Worm (Caenorhabditis elegans): ENCODE results near the gene B0252.3.

The B0252.3 gene

ce11 chrII:6913309-6913708, 5.8 kb upstream of the B0252.3 start, which contains the start of gene cyn-10 (continued):
- TF ChIP-seq grh-1 (GFP tag; IDR thresholded peaks at IDR 0.05) (peak; percentile 84), lin-13 (GFP tag; optimal IDR thresholded peaks at IDR 0.05) (peak; percentile 31), skn-1 (tag; optimal IDR thresholded peaks at IDR 0.05) (peak; percentile 58), hpl-2 (GFP tag; optimal IDR thresholded peaks at IDR 0.05) (no peak), hlh-4 (tag; optimal IDR thresholded peaks at IDR 0.05) (peak; percentile 91), ceh-82 (tag; optimal IDR thresholded peaks at IDR 0.05) (peak; percentile 67 to 80 (median 72)), alr-1 (tag; optimal IDR thresholded peaks at IDR 0.05; ENCODE audit: borderline replicate concordance) (no peak), sptf-1 (tag; optimal IDR thresholded peaks at IDR 0.05) (no peak), mep-1 (tag; optimal IDR thresholded peaks at IDR 0.05) (peak; percentile 66), nhr-76 (tag; optimal IDR thresholded peaks at IDR 0.05) (no peak), ceh-90 (tag; optimal IDR thresholded peaks at IDR 0.05) (peak; percentile 99), ces-1 (GFP tag; optimal IDR thresholded peaks at IDR 0.05) (no peak), F16B12.6 (tag; optimal IDR thresholded peaks at IDR 0.05) (peak; percentile 30), unc-130 (tag; optimal IDR thresholded peaks at IDR 0.05) (peak; percentile 84), nhr-12 (tag; optimal IDR thresholded peaks at IDR 0.05) (no peak), ama-1 (optimal IDR thresholded peaks at IDR 0.05) (no peak), aly-2 (tag; optimal IDR thresholded peaks at IDR 0.05) (no peak), dpl-1 (GFP tag; optimal IDR thresholded peaks at IDR 0.05) (peak; percentile 94 to 96 (median 96)), pax-3 (tag; optimal IDR thresholded peaks at IDR 0.05) (peak; percentile 93), Y116A8C.19 (tag; optimal IDR thresholded peaks at IDR 0.05; ENCODE audit: borderline replicate concordance) (peak; percentile 91), tbx-2 (tag; optimal IDR thresholded peaks at IDR 0.05) (peak; percentile 94), xbp-1 (tag; optimal IDR thresholded peaks at IDR 0.05) (peak; percentile 92), elt-3 (tag; optimal IDR thresholded peaks at IDR 0.05) (peak in 2 of 6 experiments; percentile 52 to 71), fos-1 (tag; optimal IDR thresholded peaks at IDR 0.05) (no peak), zag-1 (tag; optimal IDR thresholded peaks at IDR 0.05) (no peak), fkh-4 (tag; optimal IDR thresholded peaks at IDR 0.05; ENCODE audit: borderline replicate concordance) (peak; percentile 98), jun-1 (tag; optimal IDR thresholded peaks at IDR 0.05) (no peak), aha-1 (tag; optimal IDR thresholded peaks at IDR 0.05) (no peak), fkh-10 (GFP tag; optimal IDR thresholded peaks at IDR 0.05) (no peak), ceh-88 (GFP tag; IDR thresholded peaks at IDR 0.05) (peak; percentile 88), zip-4 (GFP tag; optimal IDR thresholded peaks at IDR 0.05) (peak; percentile 57), elt-2 (tag; optimal IDR thresholded peaks at IDR 0.05) (peak; percentile 82), nhr-47 (tag; optimal IDR thresholded peaks at IDR 0.05) (peak; percentile 96), lsy-2 (tag; optimal IDR thresholded peaks at IDR 0.05) (peak; percentile 76 to 85), swsn-7 (tag; optimal IDR thresholded peaks at IDR 0.05) (peak; percentile 93), sup-37 (GFP tag; optimal IDR thresholded peaks at IDR 0.05) (peak; percentile 71), mef-2 (tag; optimal IDR thresholded peaks at IDR 0.05) (no peak), egl-13 (tag; optimal IDR thresholded peaks at IDR 0.05) (peak; percentile 96), dsc-1 (tag; optimal IDR thresholded peaks at IDR 0.05) (peak; percentile 97), nhr-28 (tag; optimal IDR thresholded peaks at IDR 0.05) (no peak), unc-62 (GFP tag; optimal IDR thresholded peaks at IDR 0.05) (no peak), nhr-90 (tag; optimal IDR thresholded peaks at IDR 0.05; ENCODE audit: poor library complexity) (peak; percentile 96), mab-9 (GFP tag; IDR thresholded peaks at IDR 0.05) (peak; percentile 95), lin-35 (GFP tag; optimal IDR thresholded peaks at IDR 0.05) (peak; percentile 96 to 97), lin-39 (tag; optimal IDR thresholded peaks at IDR 0.05) (peak; percentile 52)

Data from whole organism, L1 larva.